Worm (Caenorhabditis elegans) whole organism, L3 larva: Measurements from ENCODE around the gene pptr-2.

ENCODE experiments used
- R02D3.7 ChIP-seq: fragments of 150-350 bp; optimal IDR thresholded peaks from 2 replicates; lab custom pipeline; 2014; ENCODE audit warnings: missing biosample characterization, missing genetic modification characterization
- aly-2 ChIP-seq: fragments of 150-350 bp; optimal IDR thresholded peaks from 2 replicates; lab custom pipeline; 2014; ENCODE audit warnings: missing biosample characterization, missing genetic modification characterization
- ama-1 ChIP-seq: fragments of 150-350 bp; optimal IDR thresholded peaks from 2 replicates; lab custom pipeline; 2018
- ceh-9 ChIP-seq: sonication (generic microtip); optimal IDR thresholded peaks from 2 replicates; lab custom pipeline; 2018; ENCODE audit warnings: missing biosample characterization, missing genetic modification characterization
- daf-12 ChIP-seq: fragments of 150-350 bp; optimal IDR thresholded peaks from 2 replicates; lab custom pipeline; 2014; ENCODE audit warnings: missing biosample characterization, missing genetic modification reagents, missing genetic modification characterization
- egl-27 ChIP-seq: sonication (generic microtip); optimal IDR thresholded peaks from 4 replicates; lab custom pipeline; 2017; ENCODE audit warnings: missing biosample characterization, missing genetic modification reagents, missing genetic modification characterization
- egl-5 ChIP-seq: fragments of 150-350 bp; optimal IDR thresholded peaks from 2 replicates; lab custom pipeline; 2017; ENCODE audit warnings: missing biosample characterization, missing genetic modification reagents, missing genetic modification characterization, inconsistent platforms
- eor-1 ChIP-seq, 2 experiments: fragments of 150-350 bp; optimal IDR thresholded peaks; 2 replicates each; lab custom pipeline; 2014 to 2018; ENCODE audit warnings: missing biosample characterization in 2 of 2, missing genetic modification characterization in 2 of 2
- hmg-11 ChIP-seq: sonication (generic microtip); optimal IDR thresholded peaks from 2 replicates; lab custom pipeline; 2016; ENCODE audit warnings: missing genetic modification characterization, missing compliant biosample characterization
- jun-1 ChIP-seq: fragments of 150-350 bp; optimal IDR thresholded peaks from 2 replicates; lab custom pipeline; 2014; ENCODE audit warnings: missing biosample characterization, missing genetic modification reagents, missing genetic modification characterization
- lin-15B ChIP-seq: fragments of 150-350 bp; optimal IDR thresholded peaks from 2 replicates; lab custom pipeline; 2014; ENCODE audit warnings: missing biosample characterization, missing genetic modification characterization
- mml-1 ChIP-seq: fragments of 150-350 bp; sonication (generic microtip); optimal IDR thresholded peaks from 3 replicates; lab custom pipeline; 2014; ENCODE audit warnings: missing biosample characterization, missing genetic modification characterization
- nhr-12 ChIP-seq: fragments of 150-350 bp; optimal IDR thresholded peaks from 2 replicates; lab custom pipeline; 2014; ENCODE audit warnings: missing biosample characterization, missing genetic modification characterization
- nhr-25 ChIP-seq: sonication (generic microtip); optimal IDR thresholded peaks from 2 replicates; lab custom pipeline; 2017; ENCODE audit warnings: missing biosample characterization, missing genetic modification characterization
- nhr-28 ChIP-seq: fragments of 150-350 bp; optimal IDR thresholded peaks from 2 replicates; lab custom pipeline; 2014; ENCODE audit warnings: missing biosample characterization, missing genetic modification characterization
- nhr-43 ChIP-seq: sonication (generic microtip); optimal IDR thresholded peaks from 2 replicates; lab custom pipeline; 2016; ENCODE audit warnings: mild to moderate bottlenecking, missing genetic modification characterization, missing compliant biosample characterization; ENCODE audit not compliant: poor library complexity, severe bottlenecking
- pha-4 ChIP-seq: fragments of 150-350 bp; optimal IDR thresholded peaks from 2 replicates; lab custom pipeline; 2014; ENCODE audit warnings: missing biosample characterization, missing genetic modification reagents, missing genetic modification characterization
- pqm-1 ChIP-seq: fragments of 150-350 bp; optimal IDR thresholded peaks from 2 replicates; lab custom pipeline; 2017; ENCODE audit warnings: missing biosample characterization, missing genetic modification characterization, inconsistent platforms
- sea-2 ChIP-seq: fragments of 150-350 bp; sonication (generic microtip); optimal IDR thresholded peaks from 4 replicates; lab custom pipeline; 2014; ENCODE audit warnings: missing biosample characterization, missing genetic modification reagents, missing genetic modification characterization
- unc-62 ChIP-seq: fragments of 150-350 bp; sonication (generic microtip); optimal IDR thresholded peaks from 4 replicates; lab custom pipeline; 2014; ENCODE audit warnings: missing biosample characterization, missing genetic modification reagents, missing genetic modification characterization
- zag-1 ChIP-seq: fragments of 150-350 bp; optimal IDR thresholded peaks from 2 replicates; lab custom pipeline; 2014; ENCODE audit warnings: missing biosample characterization, missing genetic modification characterization
- ztf-11 ChIP-seq: fragments of 150-350 bp; optimal IDR thresholded peaks from 2 replicates; lab custom pipeline; 2014; ENCODE audit warnings: missing biosample characterization, missing genetic modification characterization
- ztf-4 ChIP-seq: fragments of 150-350 bp; optimal IDR thresholded peaks from 2 replicates; lab custom pipeline; 2014; ENCODE audit warnings: missing biosample characterization, missing genetic modification characterization

pptr-2 gene

ce11 chrV:10998797-10999196 lies 35.9 kb downstream of the pptr-2 start, which contains the start of gene F53B7.7:
Gene F53B7.7 (plus strand): TSS chrV:10999097.
- TF ChIP-seq jun-1 (no peak), ceh-9 (tag; lab: Kevin White, UChicago) (no peak), sea-2 (GFP tag; lab: Kevin White, UChicago) (no peak), nhr-12 (tag; lab: Kevin White, UChicago) (no peak), eor-1 (tag; optimal IDR thresholded peaks at IDR 0.05; lab: Kevin White, UChicago) (no peak), zag-1 (tag; lab: Kevin White, UChicago) (no peak), ama-1 (no peak), R02D3.7 (tag; lab: Kevin White, UChicago) (no peak), nhr-28 (no peak)

- no peak for TF ChIP-seq nhr-25 (tag; lab: Kevin White, UChicago)
- TF ChIP-seq mml-1 (tag; lab: Kevin White, UChicago): no peak
- TF ChIP-seq egl-27: no peak
- TF ChIP-seq zag-1 (tag; lab: Kevin White, UChicago): no peak
- TF ChIP-seq ztf-4 (tag; lab: Kevin White, UChicago): no peak
- TF ChIP-seq hmg-11: no peak
- TF ChIP-seq aly-2 (tag; lab: Kevin White, UChicago): no peak
- TF ChIP-seq daf-12 (tag; lab: Kevin White, UChicago): no peak
- no peak for TF ChIP-seq eor-1 (tag; optimal IDR thresholded peaks at IDR 0.05; lab: Kevin White, UChicago)
- TF ChIP-seq nhr-43 (tag; lab: Kevin White, UChicago): no peak
- TF ChIP-seq ztf-11 (tag; lab: Kevin White, UChicago): no peak
- no peak for TF ChIP-seq ama-1
- no peak for TF ChIP-seq R02D3.7 (tag; lab: Kevin White, UChicago)
- no peak for TF ChIP-seq lin-15B (tag; lab: Kevin White, UChicago)
- TF ChIP-seq pha-4 (tag; lab: Kevin White, UChicago): no peak
- TF ChIP-seq pqm-1 (tag; lab: Kevin White, UChicago): no peak
Observed at ce11 chrV:10991789-10992188, 42.9 kb downstream of the pptr-2 start, which contains the start of gene frpr-9. Gene frpr-9 (plus strand): TSS chrV:10992089.

ce11 chrV:10981113-10981512 lies 53.6 kb downstream of the pptr-2 start, which contains the start of gene fig-1:
Gene fig-1 (minus strand): TSS chrV:10981213.
- TF ChIP-seq egl-5 (tag; lab: Kevin White, UChicago) (no peak), ceh-9 (tag; lab: Kevin White, UChicago) (no peak), aly-2 (tag; lab: Kevin White, UChicago) (no peak), pqm-1 (tag; lab: Kevin White, UChicago) (no peak), unc-62 (GFP tag; lab: Kevin White, UChicago) (no peak)
